Fruit fly (Drosophila melanogaster) whole organism, embryonic: ENCODE results near the gene CG42781.
A peak's percentile ranks its signal among the peaks of the same experiment; 100 is the strongest.

ENCODE experiments used
- CG10565 ChIP-seq: fragments of 200-800 bp; sonication (Bioruptor generic); optimal IDR thresholded peaks from 3 replicates; lab custom pipeline; 2016; ENCODE audit warnings: missing biosample characterization, mild to moderate bottlenecking, missing genetic modification characterization
- CG11504 ChIP-seq: fragments of 200-800 bp; sonication (Bioruptor generic); optimal IDR thresholded peaks from 3 replicates; lab custom pipeline; 2019; ENCODE audit warnings: missing biosample characterization, mild to moderate bottlenecking, missing genetic modification characterization, moderate library complexity
- CG12391 ChIP-seq: fragments of 200-800 bp; sonication (Bioruptor generic); optimal IDR thresholded peaks from 3 replicates; lab custom pipeline; 2018; ENCODE audit warnings: missing biosample characterization, mild to moderate bottlenecking, missing genetic modification characterization, moderate library complexity
- CG13296 ChIP-seq: fragments of 200-800 bp; sonication (Bioruptor generic); optimal IDR thresholded peaks from 3 replicates; lab custom pipeline; 2018; ENCODE audit warnings: missing biosample characterization, mild to moderate bottlenecking, missing genetic modification characterization
- CG18262 ChIP-seq: fragments of 200-800 bp; optimal IDR thresholded peaks from 3 replicates; lab custom pipeline; 2019; ENCODE audit warnings: missing biosample characterization, mild to moderate bottlenecking, missing genetic modification characterization, moderate library complexity
- CG2120 ChIP-seq: fragments of 200-800 bp; sonication (Bioruptor generic); optimal IDR thresholded peaks from 3 replicates; lab custom pipeline; 2016; ENCODE audit warnings: missing biosample characterization, missing genetic modification characterization
- CG2129 ChIP-seq: fragments of 200-800 bp; sonication (Bioruptor generic); IDR thresholded peaks from 2 replicates; pipeline ENCODE4 v1.3.6; 2022; ENCODE audit warnings: missing biosample characterization, missing genetic modification characterization; ENCODE audit not compliant: partially characterized antibody
- CG30431 ChIP-seq: fragments of 200-800 bp; sonication (Bioruptor generic); optimal IDR thresholded peaks from 2 replicates; lab custom pipeline; 2017; ENCODE audit warnings: missing biosample characterization, missing genetic modification characterization
- CG34422 ChIP-seq: fragments of 200-800 bp; sonication (Bioruptor generic); IDR thresholded peaks from 3 replicates; pipeline ENCODE4 v1.3.6; 2022; ENCODE audit warnings: missing biosample characterization, missing genetic modification characterization
- CG7271 ChIP-seq: fragments of 200-800 bp; sonication (Bioruptor generic); optimal IDR thresholded peaks from 2 replicates; lab custom pipeline; 2018; ENCODE audit warnings: missing biosample characterization, mild to moderate bottlenecking, missing genetic modification characterization, moderate library complexity
- CHES-1-like ChIP-seq: fragments of 200-800 bp; sonication (Bioruptor generic); optimal IDR thresholded peaks from 2 replicates; lab custom pipeline; 2016; ENCODE audit warnings: missing biosample characterization, missing genetic modification characterization
- Doc2 ChIP-seq: fragments of 200-800 bp; sonication (Bioruptor generic); IDR thresholded peaks from 2 replicates; pipeline ENCODE4 v1.3.6; 2022; ENCODE audit warnings: missing biosample characterization, missing genetic modification characterization
- Hey ChIP-seq: fragments of 200-800 bp; sonication (Bioruptor generic); optimal IDR thresholded peaks from 3 replicates; lab custom pipeline; 2018; ENCODE audit warnings: missing biosample characterization, mild to moderate bottlenecking, missing genetic modification characterization
- Max ChIP-seq: fragments of 200-800 bp; sonication (Bioruptor generic); optimal IDR thresholded peaks from 2 replicates; lab custom pipeline; 2016; ENCODE audit warnings: missing biosample characterization, mild to moderate bottlenecking, missing genetic modification characterization
- Mes4 ChIP-seq: fragments of 200-800 bp; sonication (Bioruptor generic); optimal IDR thresholded peaks from 2 replicates; lab custom pipeline; 2016; ENCODE audit warnings: missing biosample characterization, missing genetic modification characterization
- NfI ChIP-seq: fragments of 200-800 bp; sonication (Bioruptor generic); optimal IDR thresholded peaks from 3 replicates; lab custom pipeline; 2018; ENCODE audit warnings: missing biosample characterization, mild to moderate bottlenecking, missing genetic modification characterization, moderate library complexity
- Six4 ChIP-seq: fragments of 200-800 bp; sonication (Bioruptor generic); optimal IDR thresholded peaks from 2 replicates; lab custom pipeline; 2016; ENCODE audit warnings: missing biosample characterization, missing genetic modification characterization
- ap ChIP-seq: fragments of 200-800 bp; sonication (Bioruptor generic); IDR thresholded peaks from 2 replicates; pipeline ENCODE4 v1.3.6; 2022; ENCODE audit warnings: missing biosample characterization, missing genetic modification characterization
- ato ChIP-seq: fragments of 200-800 bp; sonication (Bioruptor generic); IDR thresholded peaks from 2 replicates; pipeline ENCODE4 v1.3.6; 2022; ENCODE audit warnings: missing biosample characterization, missing genetic modification characterization; ENCODE audit not compliant: partially characterized antibody
- az2 ChIP-seq: fragments of 200-800 bp; sonication (Bioruptor generic); optimal IDR thresholded peaks from 3 replicates; lab custom pipeline; 2016; ENCODE audit warnings: missing biosample characterization, missing genetic modification characterization
- crol ChIP-seq: fragments of 200-800 bp; sonication (Bioruptor generic); IDR thresholded peaks from 2 replicates; pipeline ENCODE4 v1.3.6; 2022; ENCODE audit warnings: missing biosample characterization, missing genetic modification characterization
- crp ChIP-seq, 2 experiments: fragments of 200-800 bp; sonication (Bioruptor generic); optimal IDR thresholded peaks; 2 replicates in 1 of 2; 3 replicates in 1 of 2; lab custom pipeline; 2017; ENCODE audit warnings: missing biosample characterization in 2 of 2, missing genetic modification characterization in 2 of 2, mild to moderate bottlenecking in 1 of 2, moderate library complexity in 1 of 2
- dan ChIP-seq: fragments of 200-800 bp; sonication (Bioruptor generic); IDR thresholded peaks from 2 replicates; pipeline ENCODE4 v1.3.6; 2022; ENCODE audit warnings: missing biosample characterization, missing genetic modification characterization
- fd3F ChIP-seq: fragments of 200-800 bp; sonication (Bioruptor generic); optimal IDR thresholded peaks from 2 replicates; lab custom pipeline; 2018; ENCODE audit warnings: missing biosample characterization, mild to moderate bottlenecking, missing genetic modification characterization, moderate library complexity
- fru ChIP-seq: fragments of >200 bp; optimal IDR thresholded peaks from 2 replicates; lab custom pipeline; 2017
- gem ChIP-seq: fragments of 200-800 bp; sonication (Bioruptor generic); optimal IDR thresholded peaks from 2 replicates; lab custom pipeline; 2019; ENCODE audit warnings: missing biosample characterization, mild to moderate bottlenecking, missing genetic modification characterization, moderate library complexity
- grn ChIP-seq: fragments of 200-800 bp; sonication (Bioruptor generic); optimal IDR thresholded peaks from 3 replicates; lab custom pipeline; 2017; ENCODE audit warnings: missing biosample characterization, missing genetic modification characterization
- hth ChIP-seq: fragments of >200 bp; optimal IDR thresholded peaks from 2 replicates; lab custom pipeline; 2017; ENCODE audit warnings: inconsistent platforms
- insv ChIP-seq, 2 experiments: fragments of 200-800 bp; sonication (Bioruptor generic); optimal IDR thresholded peaks; 3 replicates each; lab custom pipeline; 2016 to 2018; ENCODE audit warnings: missing biosample characterization in 2 of 2, missing genetic modification characterization in 2 of 2
- lilli ChIP-seq: fragments of 200-800 bp; sonication (Bioruptor generic); optimal IDR thresholded peaks from 3 replicates; lab custom pipeline; 2016; ENCODE audit warnings: missing biosample characterization, missing genetic modification characterization
- mirr ChIP-seq: fragments of 200-800 bp; sonication (Bioruptor generic); optimal IDR thresholded peaks from 3 replicates; lab custom pipeline; 2018; ENCODE audit warnings: missing biosample characterization, mild to moderate bottlenecking, missing genetic modification characterization
- nerfin-1 ChIP-seq: fragments of 200-800 bp; sonication (Bioruptor generic); optimal IDR thresholded peaks from 3 replicates; lab custom pipeline; 2019; ENCODE audit warnings: missing biosample characterization, mild to moderate bottlenecking, missing genetic modification characterization, moderate library complexity
- odd ChIP-seq: fragments of 200-800 bp; sonication (Bioruptor generic); optimal IDR thresholded peaks from 2 replicates; lab custom pipeline; 2017; ENCODE audit warnings: missing biosample characterization, mild to moderate bottlenecking, missing genetic modification characterization
- pzg ChIP-seq: fragments of 200-800 bp; sonication (Bioruptor generic); optimal IDR thresholded peaks from 3 replicates; lab custom pipeline; 2018; ENCODE audit warnings: missing biosample characterization, mild to moderate bottlenecking, missing genetic modification characterization, moderate library complexity
- row ChIP-seq: fragments of 200-800 bp; sonication (Bioruptor generic); IDR thresholded peaks from 3 replicates; pipeline ENCODE4 v1.3.6; 2022; ENCODE audit warnings: missing biosample characterization, missing genetic modification characterization
- run ChIP-seq: fragments of 200-800 bp; sonication (Bioruptor generic); optimal IDR thresholded peaks from 3 replicates; lab custom pipeline; 2018; ENCODE audit warnings: missing biosample characterization, mild to moderate bottlenecking, missing genetic modification characterization
- salm ChIP-seq: fragments of 200-800 bp; sonication (Bioruptor generic); optimal IDR thresholded peaks from 2 replicates; lab custom pipeline; 2018; ENCODE audit warnings: missing biosample characterization, mild to moderate bottlenecking, missing genetic modification characterization
- slbo ChIP-seq: fragments of 200-800 bp; sonication (Bioruptor generic); IDR thresholded peaks from 2 replicates; pipeline ENCODE4 v1.3.6; 2022; ENCODE audit warnings: missing biosample characterization, missing genetic modification characterization
- ssp ChIP-seq: fragments of 200-800 bp; sonication (Bioruptor generic); IDR thresholded peaks from 2 replicates; pipeline ENCODE4 v1.3.6; 2022; ENCODE audit warnings: missing biosample characterization, missing genetic modification characterization
- usp ChIP-seq: fragments of >200 bp; optimal IDR thresholded peaks from 2 replicates; lab custom pipeline; 2017; ENCODE audit warnings: missing biosample characterization, missing genetic modification characterization
- vvl ChIP-seq: fragments of 200-800 bp; sonication (Bioruptor generic); IDR thresholded peaks from 2 replicates; pipeline ENCODE4 v1.3.6; 2022; ENCODE audit warnings: missing biosample characterization, missing genetic modification characterization
- zfh1 ChIP-seq: fragments of 200-800 bp; sonication (Bioruptor generic); IDR thresholded peaks from 3 replicates; pipeline ENCODE4 v1.3.6; 2022; ENCODE audit warnings: missing biosample characterization, missing genetic modification characterization

The CG42781 gene

dm6 chrX:7382890-7383289, at the start of gene CG42781:
Gene CG42781 (minus strand): TSS chrX:7382990.
- TF ChIP-seq CG30431, result no peak
- no peak for TF ChIP-seq Mes4 (GFP tag; lab: Kevin White, UChicago)
- no peak for TF ChIP-seq vvl
- TF ChIP-seq CG10565 (GFP tag; lab: Kevin White, UChicago), result no peak
- no peak for TF ChIP-seq pzg (GFP tag; lab: Kevin White, UChicago)
- TF ChIP-seq row, result no peak

- TF ChIP-seq mirr, result peak; percentile 27
- TF ChIP-seq zfh1 (GFP tag; lab: Robert Waterston, UW), result no peak
- TF ChIP-seq ap, result no peak
- TF ChIP-seq nerfin-1 (tag; lab: Kevin White, UChicago), result peak; percentile 81
- TF ChIP-seq Hey (tag; lab: Kevin White, UChicago), result peak; percentile 6
- TF ChIP-seq Max (GFP tag; lab: Kevin White, UChicago), result no peak
- TF ChIP-seq gem, result no peak
- no peak for TF ChIP-seq grn (GFP tag; lab: Kevin White, UChicago)
- no peak for TF ChIP-seq ssp (GFP tag; lab: Robert Waterston, UW)
- TF ChIP-seq crol, result peak; percentile 85
- no peak for TF ChIP-seq slbo (GFP tag; lab: Robert Waterston, UW)
- no peak for TF ChIP-seq CHES-1-like
- TF ChIP-seq CG7271 (tag; lab: Kevin White, UChicago), result no peak
- no peak for TF ChIP-seq CG2120
- no peak for TF ChIP-seq CG11504 (tag; lab: Kevin White, UChicago)
- no peak for TF ChIP-seq fru
- TF ChIP-seq CG13296 (GFP tag; lab: Kevin White, UChicago), result no peak
- no peak for TF ChIP-seq salm
- TF ChIP-seq crp (GFP tag; optimal IDR thresholded peaks at IDR 0.05; lab: Kevin White, UChicago), result no peak
- TF ChIP-seq ato, result no peak
- TF ChIP-seq insv (GFP tag; optimal IDR thresholded peaks at IDR 0.05; lab: Kevin White, UChicago), result no peak
These were observed 49.6 kb upstream of the CG42781 start for dm6 chrX:7432393-7432792.

dm6 chrX:7425643-7426042, 42.9 kb upstream of the CG42781 start, which contains the start of gene CG32726:
Gene CG32726 (minus strand): TSS chrX:7425743.
- no peak for TF ChIP-seq CG2129 (GFP tag; lab: Robert Waterston, UW)
- no peak for TF ChIP-seq fd3F
- TF ChIP-seq odd, result no peak
- TF ChIP-seq run (tag; lab: Kevin White, UChicago), result no peak
- TF ChIP-seq dan, result no peak
- no peak for TF ChIP-seq Doc2 (GFP tag; lab: Robert Waterston, UW)
- TF ChIP-seq salm, result no peak
- no peak for TF ChIP-seq usp (GFP tag; lab: Kevin White, UChicago)
- no peak for TF ChIP-seq Six4
- TF ChIP-seq hth (lab: Kevin White, UChicago), result no peak
- no peak for TF ChIP-seq NfI
- TF ChIP-seq CG34422 (GFP tag; lab: Robert Waterston, UW), result no peak
- no peak for TF ChIP-seq CG12391
- no peak for TF ChIP-seq az2 (GFP tag; lab: Kevin White, UChicago)
- no peak for TF ChIP-seq CG18262
- TF ChIP-seq lilli, result no peak
